Worm (Caenorhabditis elegans) whole organism, mixed stage, embryonic: Measurements from ENCODE around the gene ceh-39.

Experiments
- M03D4.4 ChIP-seq: sonication (generic microtip); optimal IDR thresholded peaks from 2 replicates; lab custom pipeline; 2017; ENCODE audit warnings: mild to moderate bottlenecking, missing genetic modification characterization, missing compliant biosample characterization
- bed-3 ChIP-seq: fragments of 200-800 bp; sonication (Bioruptor generic); optimal IDR thresholded peaks from 3 replicates; lab custom pipeline; 2018; ENCODE audit warnings: mild to moderate bottlenecking, missing genetic modification characterization, moderate library complexity, missing compliant biosample characterization
- ceh-39 ChIP-seq: fragments of 150-350 bp; optimal IDR thresholded peaks from 2 replicates; lab custom pipeline; 2014; ENCODE audit warnings: missing biosample characterization, missing genetic modification characterization
- ceh-43 ChIP-seq: fragments of 200-800 bp; sonication (Bioruptor generic); optimal IDR thresholded peaks from 2 replicates; lab custom pipeline; 2018; ENCODE audit warnings: mild to moderate bottlenecking, missing genetic modification characterization, moderate library complexity, missing compliant biosample characterization
- ceh-83 ChIP-seq: fragments of 200-800 bp; sonication (Bioruptor generic); optimal IDR thresholded peaks from 2 replicates; lab custom pipeline; 2018; ENCODE audit warnings: mild to moderate bottlenecking, missing genetic modification characterization, missing compliant biosample characterization
- ces-1 ChIP-seq: fragments of 150-350 bp; optimal IDR thresholded peaks from 2 replicates; lab custom pipeline; 2014; ENCODE audit warnings: missing biosample characterization, missing genetic modification reagents, missing genetic modification characterization
- cnd-1 ChIP-seq: fragments of 200-800 bp; sonication (Bioruptor generic); optimal IDR thresholded peaks from 2 replicates; lab custom pipeline; 2018; ENCODE audit warnings: mild to moderate bottlenecking, missing genetic modification characterization, missing compliant biosample characterization
- drap-1 ChIP-seq: fragments of 200-800 bp; sonication (Bioruptor generic); optimal IDR thresholded peaks from 3 replicates; lab custom pipeline; 2018; ENCODE audit warnings: mild to moderate bottlenecking, missing genetic modification characterization, missing compliant biosample characterization
- elt-3 ChIP-seq: fragments of 150-350 bp; optimal IDR thresholded peaks from 2 replicates; lab custom pipeline; 2014; ENCODE audit warnings: missing biosample characterization, missing genetic modification characterization
- flh-1 ChIP-seq: fragments of 200-800 bp; sonication (Bioruptor generic); optimal IDR thresholded peaks from 2 replicates; lab custom pipeline; 2018; ENCODE audit warnings: mild to moderate bottlenecking, missing genetic modification characterization, moderate library complexity, missing compliant biosample characterization
- ham-2 ChIP-seq: fragments of 200-800 bp; sonication (Bioruptor generic); optimal IDR thresholded peaks from 2 replicates; lab custom pipeline; 2018; ENCODE audit warnings: mild to moderate bottlenecking, missing genetic modification characterization, missing compliant biosample characterization
- hlh-1 ChIP-seq: fragments of 150-350 bp; optimal IDR thresholded peaks from 2 replicates; lab custom pipeline; 2014; ENCODE audit warnings: missing biosample characterization, missing genetic modification reagents, missing genetic modification characterization
- lin-13 ChIP-seq: fragments of 150-350 bp; optimal IDR thresholded peaks from 2 replicates; lab custom pipeline; 2014; ENCODE audit warnings: missing biosample characterization, missing genetic modification characterization
- lin-32 ChIP-seq: fragments of 200-800 bp; sonication (Bioruptor generic); optimal IDR thresholded peaks from 2 replicates; lab custom pipeline; 2018; ENCODE audit warnings: mild to moderate bottlenecking, missing genetic modification characterization, missing compliant biosample characterization
- lsy-2 ChIP-seq: fragments of 150-350 bp; optimal IDR thresholded peaks from 2 replicates; lab custom pipeline; 2014; ENCODE audit warnings: missing biosample characterization, missing genetic modification characterization
- mab-5 ChIP-seq: fragments of 150-350 bp; optimal IDR thresholded peaks from 2 replicates; lab custom pipeline; 2014; ENCODE audit warnings: missing biosample characterization, missing genetic modification characterization
- mep-1 ChIP-seq: fragments of 150-350 bp; optimal IDR thresholded peaks from 2 replicates; lab custom pipeline; 2017; ENCODE audit warnings: missing biosample characterization, missing genetic modification reagents, missing genetic modification characterization, inconsistent platforms
- mls-2 ChIP-seq: sonication (generic microtip); optimal IDR thresholded peaks from 2 replicates; lab custom pipeline; 2016; ENCODE audit warnings: mild to moderate bottlenecking, missing genetic modification characterization, moderate library complexity, missing compliant biosample characterization
- nhr-12 ChIP-seq: fragments of 150-350 bp; optimal IDR thresholded peaks from 2 replicates; lab custom pipeline; 2014; ENCODE audit warnings: missing biosample characterization, missing genetic modification characterization
- nhr-2 ChIP-seq: fragments of 150-350 bp; optimal IDR thresholded peaks from 2 replicates; lab custom pipeline; 2014; ENCODE audit warnings: missing biosample characterization, missing genetic modification characterization
- nhr-237 ChIP-seq: fragments of 150-350 bp; optimal IDR thresholded peaks from 2 replicates; lab custom pipeline; 2014; ENCODE audit warnings: missing biosample characterization, missing genetic modification characterization
- pha-4 ChIP-seq: fragments of 150-350 bp; optimal IDR thresholded peaks from 2 replicates; lab custom pipeline; 2018; ENCODE audit warnings: missing biosample characterization, missing genetic modification reagents, missing genetic modification characterization
- sem-2 ChIP-seq: fragments of 200-800 bp; sonication (Bioruptor generic); optimal IDR thresholded peaks from 2 replicates; lab custom pipeline; 2018; ENCODE audit warnings: mild to moderate bottlenecking, missing genetic modification characterization, missing compliant biosample characterization
- snpc-4 ChIP-seq: fragments of 150-350 bp; optimal IDR thresholded peaks from 2 replicates; lab custom pipeline; 2014; ENCODE audit warnings: missing biosample characterization, missing genetic modification characterization
- sptf-1 ChIP-seq: sonication (generic microtip); optimal IDR thresholded peaks from 2 replicates; lab custom pipeline; 2017; ENCODE audit warnings: mild to moderate bottlenecking, missing genetic modification characterization, moderate library complexity, missing compliant biosample characterization
- tbx-8 ChIP-seq: fragments of 200-800 bp; sonication (Bioruptor generic); optimal IDR thresholded peaks from 2 replicates; lab custom pipeline; 2018; ENCODE audit warnings: mild to moderate bottlenecking, missing genetic modification characterization, moderate library complexity, missing compliant biosample characterization
- unc-120 ChIP-seq: sonication (generic microtip); optimal IDR thresholded peaks from 2 replicates; lab custom pipeline; 2017; ENCODE audit warnings: missing genetic modification characterization, missing compliant biosample characterization; ENCODE audit not compliant: poor library complexity, severe bottlenecking
- unc-62 ChIP-seq: fragments of 150-350 bp; optimal IDR thresholded peaks from 2 replicates; lab custom pipeline; 2014; ENCODE audit warnings: missing biosample characterization, missing genetic modification reagents, missing genetic modification characterization
- zip-8 ChIP-seq: fragments of 150-350 bp; optimal IDR thresholded peaks from 2 replicates; lab custom pipeline; 2014; ENCODE audit warnings: missing biosample characterization, missing genetic modification characterization

ceh-39 gene

ce11 chrX:1857777-1858176, 1.8 kb upstream of the ceh-39 start:
- TF ChIP-seq M03D4.4 (tag; lab: Kevin White, UChicago) (no peak), drap-1 (GFP tag; lab: Kevin White, UChicago) (no peak), mep-1 (tag; lab: Kevin White, UChicago) (no peak), lin-32 (GFP tag; lab: Kevin White, UChicago) (peak; percentile 26), sptf-1 (no peak), flh-1 (GFP tag; lab: Kevin White, UChicago) (no peak), pha-4 (tag; lab: Kevin White, UChicago) (no peak), ceh-43 (GFP tag; lab: Kevin White, UChicago) (no peak), nhr-2 (tag; lab: Kevin White, UChicago) (peak; percentile 4), cnd-1 (peak; percentile 28), mab-5 (no peak), tbx-8 (GFP tag; lab: Kevin White, UChicago) (no peak), bed-3 (GFP tag; lab: Kevin White, UChicago) (no peak), ham-2 (GFP tag; lab: Kevin White, UChicago) (no peak), sem-2 (GFP tag; lab: Kevin White, UChicago) (no peak), elt-3 (tag; lab: Kevin White, UChicago) (no peak), ceh-39 (tag; lab: Kevin White, UChicago) (peak; percentile 96)

- TF ChIP-seq ceh-39 (tag; lab: Kevin White, UChicago) = no peak
- TF ChIP-seq zip-8 (tag; lab: Kevin White, UChicago) = no peak
- TF ChIP-seq hlh-1 (tag; lab: Kevin White, UChicago) = no peak
- no peak for TF ChIP-seq nhr-2 (tag; lab: Kevin White, UChicago)
- no peak for TF ChIP-seq ham-2 (GFP tag; lab: Kevin White, UChicago)
- no peak for TF ChIP-seq elt-3 (tag; lab: Kevin White, UChicago)
- TF ChIP-seq ces-1 (GFP tag; lab: Kevin White, UChicago) = peak; percentile 17
- TF ChIP-seq lin-13 (tag; lab: Kevin White, UChicago) = no peak
- TF ChIP-seq snpc-4 (tag; lab: Kevin White, UChicago) = no peak
- TF ChIP-seq unc-120 (tag; lab: Kevin White, UChicago) = peak; percentile 4
- TF ChIP-seq ceh-83 = no peak
- TF ChIP-seq sem-2 (GFP tag; lab: Kevin White, UChicago) = no peak
- TF ChIP-seq sptf-1 = no peak
- no peak for TF ChIP-seq ceh-43 (GFP tag; lab: Kevin White, UChicago)
- TF ChIP-seq mab-5 = no peak
Observed at ce11 chrX:1853596-1853995, 2.4 kb downstream of the ceh-39 start, which contains the start of gene T26C11.9. T26C11.9 (minus strand) TSS chrX:1853849.

ce11 chrX:1852636-1853035, 3.3 kb downstream of the ceh-39 start, which contains the start of gene ceh-21:
ceh-21 (minus strand) TSS chrX:1852736.
- TF ChIP-seq hlh-1 (tag; lab: Kevin White, UChicago) (no peak), ceh-39 (tag; lab: Kevin White, UChicago) (no peak), M03D4.4 (tag; lab: Kevin White, UChicago) (no peak), ceh-43 (GFP tag; lab: Kevin White, UChicago) (no peak), lsy-2 (tag; lab: Kevin White, UChicago) (no peak), cnd-1 (no peak), snpc-4 (tag; lab: Kevin White, UChicago) (no peak), zip-8 (tag; lab: Kevin White, UChicago) (no peak), ces-1 (GFP tag; lab: Kevin White, UChicago) (no peak), nhr-237 (no peak), elt-3 (tag; lab: Kevin White, UChicago) (no peak)
- TF ChIP-seq, all 35 proteins: peak for 0

ce11 chrX:1850525-1850924, 5.4 kb downstream of the ceh-39 start:
- no peak for TF ChIP-seq flh-1 (GFP tag; lab: Kevin White, UChicago)
- peak; percentile 46 for TF ChIP-seq sptf-1
- no peak for TF ChIP-seq lsy-2 (tag; lab: Kevin White, UChicago)
- no peak for TF ChIP-seq sem-2 (GFP tag; lab: Kevin White, UChicago)
- TF ChIP-seq nhr-237 = no peak
- no peak for TF ChIP-seq drap-1 (GFP tag; lab: Kevin White, UChicago)

- TF ChIP-seq mep-1 (tag; lab: Kevin White, UChicago) = no peak
Observed at ce11 chrX:1848575-1848974, 7.4 kb downstream of the ceh-39 start, which contains the start of gene ceh-41. ceh-41 (minus strand) TSS chrX:1848675.

ce11 chrX:1847685-1848084, 8.3 kb downstream of the ceh-39 start:
- TF ChIP-seq mep-1 (tag; lab: Kevin White, UChicago) (no peak), pha-4 (tag; lab: Kevin White, UChicago) (no peak), sptf-1 (no peak), tbx-8 (GFP tag; lab: Kevin White, UChicago) (no peak), nhr-2 (tag; lab: Kevin White, UChicago) (no peak), mls-2 (tag; lab: Kevin White, UChicago) (no peak), flh-1 (GFP tag; lab: Kevin White, UChicago) (no peak), nhr-12 (tag; lab: Kevin White, UChicago) (no peak), unc-62 (GFP tag; lab: Kevin White, UChicago) (no peak), sem-2 (GFP tag; lab: Kevin White, UChicago) (no peak)
